Fruit fly (Drosophila melanogaster) whole organism: ENCODE measurements around the gene CG43093.

ENCODE experiments used
- CG8478 ChIP-seq: fragments of >200 bp; optimal IDR thresholded peaks from 2 replicates; lab custom pipeline; 2018; ENCODE audit warnings: inconsistent platforms
- Dll ChIP-seq: fragments of >200 bp; optimal IDR thresholded peaks from 2 replicates; lab custom pipeline; 2017
- EcR ChIP-seq, 2 experiments: fragments of >200 bp; optimal IDR thresholded peaks; 2 replicates each; lab custom pipeline; 2017; ENCODE audit warnings: missing biosample characterization in 2 of 2, missing genetic modification characterization in 2 of 2, missing genetic modification reagents in 2 of 2
- pan ChIP-seq: fragments of >200 bp; optimal IDR thresholded peaks from 2 replicates; lab custom pipeline; 2017
- psq ChIP-seq: fragments of >200 bp; optimal IDR thresholded peaks from 2 replicates; lab custom pipeline; 2017
- usp ChIP-seq: fragments of >200 bp; optimal IDR thresholded peaks from 2 replicates; lab custom pipeline; 2017; ENCODE audit warnings: missing biosample characterization, missing genetic modification characterization, mixed read lengths

CG43093 gene

DNA sequence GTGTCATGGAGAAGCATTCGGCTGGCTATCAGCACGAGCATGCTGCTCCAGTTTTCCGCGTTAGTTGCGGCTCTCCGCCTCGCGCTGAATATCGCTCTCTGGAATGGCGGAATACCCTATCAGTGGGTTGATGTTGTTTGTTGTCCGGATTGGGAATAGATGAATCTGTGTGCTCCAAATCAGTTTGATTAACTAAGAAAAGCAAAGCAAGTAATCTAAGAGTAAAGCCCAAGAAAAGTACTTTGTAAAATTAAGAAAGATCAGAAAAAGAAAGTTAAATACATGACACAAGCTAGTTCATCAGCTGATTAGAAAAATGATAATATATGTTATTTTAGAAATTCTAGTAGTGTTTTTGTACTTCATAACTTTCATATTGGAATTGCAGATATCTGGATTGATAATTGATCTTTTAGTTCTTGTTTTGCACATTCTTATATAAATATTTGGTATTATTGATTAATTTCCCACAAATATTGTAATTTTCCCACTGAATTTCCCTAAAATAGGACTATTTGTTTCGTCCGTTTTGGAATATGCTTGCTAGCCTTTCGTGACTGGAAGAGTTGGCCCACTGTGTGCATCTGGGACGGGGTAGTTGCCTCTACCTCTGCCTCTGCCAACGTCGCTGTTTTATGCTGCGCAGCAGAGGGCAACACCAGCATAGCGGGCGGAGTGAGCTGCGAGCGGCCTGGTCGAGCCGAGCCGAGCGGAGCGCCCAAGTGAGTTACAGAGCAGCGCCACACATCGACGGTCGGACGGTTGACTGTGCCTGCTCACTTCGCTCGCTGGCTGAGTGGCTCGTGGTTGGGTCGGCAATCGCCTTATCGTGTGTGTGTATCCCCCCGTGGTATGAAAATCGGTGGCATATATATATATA is 16.0 kb downstream of the CG43093 start:
- TF ChIP-seq Dll (peak; percentile 61), CG8478 (lab: Kevin White, UChicago) (no peak), psq (lab: Kevin White, UChicago) (no peak)

DNA sequence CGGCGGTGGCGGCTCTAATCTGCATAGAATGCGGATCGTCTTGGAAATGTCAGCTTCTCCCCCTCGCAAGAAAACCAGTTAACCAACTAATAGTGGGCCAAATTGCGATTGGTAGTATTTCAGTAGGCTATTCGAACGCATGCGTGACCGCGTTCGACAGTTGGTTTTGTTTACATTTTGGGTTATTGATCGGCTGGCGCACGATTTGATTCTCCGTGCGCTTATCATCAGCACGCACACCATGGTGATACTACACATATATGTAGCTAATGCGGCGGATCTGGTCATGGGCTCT is 16.6 kb downstream of the CG43093 start:
- TF ChIP-seq Dll (no peak), psq (lab: Kevin White, UChicago) (no peak), EcR (GFP tag; optimal IDR thresholded peaks at IDR 0.05; lab: Kevin White, UChicago) (no peak), CG8478 (lab: Kevin White, UChicago) (no peak), pan (lab: Kevin White, UChicago) (no peak), usp (GFP tag; lab: Kevin White, UChicago) (no peak)

DNA sequence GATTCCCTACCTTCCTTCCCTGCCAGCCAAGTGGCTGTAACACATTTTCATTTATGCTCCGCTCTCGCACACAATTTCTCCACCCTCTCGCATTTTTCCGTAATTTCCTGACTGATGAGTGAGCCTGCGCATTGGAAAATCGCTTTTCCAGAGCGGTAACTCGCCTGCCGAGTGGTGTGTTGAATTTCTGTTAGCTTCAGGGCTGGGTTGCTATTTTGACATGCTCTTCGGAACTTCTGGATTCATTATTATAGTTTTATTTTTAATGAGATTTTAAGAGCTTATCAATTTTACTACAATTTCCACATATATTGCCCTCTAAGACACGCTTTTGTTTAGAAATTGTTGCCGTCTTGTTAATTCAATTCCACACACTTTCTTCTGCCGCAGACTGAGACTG is 17.2 kb downstream of the CG43093 start:
- TF ChIP-seq pan (lab: Kevin White, UChicago) (no peak), usp (GFP tag; lab: Kevin White, UChicago) (no peak), Dll (no peak), psq (lab: Kevin White, UChicago) (no peak), CG8478 (lab: Kevin White, UChicago) (no peak), EcR (GFP tag; optimal IDR thresholded peaks at IDR 0.05; lab: Kevin White, UChicago) (no peak)

DNA sequence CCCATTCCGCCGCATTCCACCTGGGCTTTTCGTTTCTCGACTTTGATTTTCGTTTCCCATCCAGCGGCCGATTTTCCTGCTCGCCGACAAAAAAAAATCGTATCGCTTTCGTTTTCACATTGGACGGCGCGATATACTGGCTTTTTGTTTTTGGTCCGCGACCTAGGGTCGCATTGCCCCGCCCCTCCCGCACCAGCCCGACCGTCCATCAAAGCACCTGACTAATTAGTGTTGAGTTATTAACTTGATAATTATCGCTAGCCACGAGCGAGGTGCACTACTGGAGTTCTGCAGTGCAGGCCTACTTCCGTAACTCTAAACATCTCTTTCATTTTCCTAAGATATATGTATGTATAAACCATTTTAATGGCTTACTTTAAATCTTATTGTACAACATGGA is 18.4 kb downstream of the CG43093 start:
- no peak for TF ChIP-seq usp (GFP tag; lab: Kevin White, UChicago)
- TF ChIP-seq Dll = no peak
- TF ChIP-seq CG8478 (lab: Kevin White, UChicago) = no peak
- TF ChIP-seq pan (lab: Kevin White, UChicago) = no peak
- no peak for TF ChIP-seq psq (lab: Kevin White, UChicago)

DNA sequence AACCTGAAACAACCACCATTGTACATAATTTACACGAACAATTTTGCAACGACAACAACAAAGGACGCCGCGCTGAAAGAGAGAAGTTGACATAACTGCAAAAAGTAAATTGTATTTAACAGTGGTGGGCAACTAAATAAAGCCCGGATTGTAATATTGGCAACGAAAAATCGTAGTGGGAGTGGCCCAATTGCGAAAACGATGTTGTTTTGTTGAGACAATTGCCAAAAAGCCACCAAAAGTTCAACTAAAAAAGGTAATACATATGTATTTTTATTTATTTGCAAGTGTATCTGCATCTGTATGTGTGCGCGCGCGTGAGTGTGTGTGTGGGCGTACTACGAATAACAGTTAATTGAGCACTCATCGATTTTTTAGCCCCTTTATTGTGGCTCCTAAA is 19.0 kb downstream of the CG43093 start:
- no peak for TF ChIP-seq CG8478 (lab: Kevin White, UChicago)
- TF ChIP-seq pan (lab: Kevin White, UChicago) = no peak
- TF ChIP-seq usp (GFP tag; lab: Kevin White, UChicago) = no peak
- TF ChIP-seq psq (lab: Kevin White, UChicago) = no peak
- TF ChIP-seq Dll = no peak
- no peak for TF ChIP-seq EcR (GFP tag; optimal IDR thresholded peaks at IDR 0.05; lab: Kevin White, UChicago)

DNA sequence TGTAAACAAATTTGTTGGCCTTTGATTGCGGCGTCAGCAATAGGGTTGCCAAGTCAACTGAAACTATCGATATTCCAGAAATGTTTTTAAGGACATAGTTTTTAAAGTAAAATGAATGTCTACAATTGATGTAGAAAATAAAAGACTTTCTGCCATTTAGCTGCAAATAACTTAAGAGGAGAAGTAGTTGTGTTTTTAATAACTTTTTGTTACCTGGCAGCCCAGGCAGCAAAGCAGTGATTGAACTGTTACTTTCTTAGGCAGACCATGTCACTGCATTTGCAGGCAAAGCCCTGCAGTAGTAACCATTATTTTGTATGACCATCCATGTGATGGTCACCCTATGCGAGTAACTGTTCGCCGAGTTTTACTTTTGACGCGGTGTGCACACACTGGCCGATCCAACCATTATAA is 19.6 kb downstream of the CG43093 start, which contains the start of the genes rumi, CG7029 and Usp12-46:
Gene rumi (minus strand): TSS at position 64 of the 414 bp plus-strand sequence.
Gene CG7029 (plus strand): TSS at position 368 of the 414 bp plus-strand sequence.
Gene Usp12-46 (plus strand): TSS at position 368 of the 414 bp plus-strand sequence.
- TF ChIP-seq psq (lab: Kevin White, UChicago) (no peak), usp (GFP tag; lab: Kevin White, UChicago) (no peak), pan (lab: Kevin White, UChicago) (no peak), Dll (no peak), EcR (GFP tag; optimal IDR thresholded peaks at IDR 0.05; lab: Kevin White, UChicago) (no peak), CG8478 (lab: Kevin White, UChicago) (no peak)

DNA sequence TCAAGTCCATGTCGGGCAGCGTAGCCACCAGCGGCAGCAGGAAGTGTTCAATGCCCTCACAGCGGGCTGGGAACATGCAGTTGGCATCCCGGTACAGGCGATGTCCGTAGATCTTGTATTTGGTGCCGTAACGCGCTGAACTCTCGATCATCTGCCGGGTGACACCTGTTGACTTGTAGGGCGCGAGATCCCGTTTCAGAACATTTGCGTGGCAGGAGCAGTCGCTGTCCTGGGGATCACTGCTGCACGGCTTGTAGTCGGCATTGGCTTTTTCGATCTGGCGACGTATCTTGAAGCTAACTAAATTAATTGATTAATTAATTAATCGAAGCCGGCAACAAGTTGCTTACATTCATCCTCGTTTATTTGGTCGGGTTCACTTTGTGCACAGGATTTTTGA is 20.1 kb downstream of the CG43093 start:
- TF ChIP-seq psq (lab: Kevin White, UChicago) = no peak
- TF ChIP-seq CG8478 (lab: Kevin White, UChicago) = no peak
- no peak for TF ChIP-seq Dll
- no peak for TF ChIP-seq pan (lab: Kevin White, UChicago)
- no peak for TF ChIP-seq usp (GFP tag; lab: Kevin White, UChicago)
- TF ChIP-seq EcR (GFP tag; optimal IDR thresholded peaks at IDR 0.05; lab: Kevin White, UChicago) = no peak

DNA sequence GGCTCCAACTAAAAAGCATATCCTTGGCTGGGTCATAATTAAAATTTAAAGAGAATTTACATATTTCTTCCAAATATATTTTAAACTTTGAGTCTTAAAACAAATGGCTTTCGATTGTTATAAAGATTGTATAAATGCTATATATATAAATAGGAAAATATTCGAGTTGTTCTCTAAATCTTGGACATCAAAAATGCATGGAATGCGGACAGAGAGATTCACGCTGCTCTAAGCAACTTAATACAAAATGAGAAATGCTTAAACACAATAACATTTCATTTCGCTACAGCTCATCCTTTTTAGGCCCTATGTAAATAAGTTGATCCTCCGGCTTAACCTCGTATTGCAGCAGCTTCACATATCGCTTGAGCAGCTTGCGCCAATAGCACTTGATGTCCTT is 21.2 kb downstream of the CG43093 start, which contains the start of gene CG31139:
Gene CG31139 (minus strand): TSS at position 101 of the 400 bp plus-strand sequence.
- TF ChIP-seq CG8478 (lab: Kevin White, UChicago) (no peak), Dll (no peak), psq (lab: Kevin White, UChicago) (no peak), EcR (GFP tag; optimal IDR thresholded peaks at IDR 0.05; lab: Kevin White, UChicago) (no peak), pan (lab: Kevin White, UChicago) (no peak), usp (GFP tag; lab: Kevin White, UChicago) (no peak)

DNA sequence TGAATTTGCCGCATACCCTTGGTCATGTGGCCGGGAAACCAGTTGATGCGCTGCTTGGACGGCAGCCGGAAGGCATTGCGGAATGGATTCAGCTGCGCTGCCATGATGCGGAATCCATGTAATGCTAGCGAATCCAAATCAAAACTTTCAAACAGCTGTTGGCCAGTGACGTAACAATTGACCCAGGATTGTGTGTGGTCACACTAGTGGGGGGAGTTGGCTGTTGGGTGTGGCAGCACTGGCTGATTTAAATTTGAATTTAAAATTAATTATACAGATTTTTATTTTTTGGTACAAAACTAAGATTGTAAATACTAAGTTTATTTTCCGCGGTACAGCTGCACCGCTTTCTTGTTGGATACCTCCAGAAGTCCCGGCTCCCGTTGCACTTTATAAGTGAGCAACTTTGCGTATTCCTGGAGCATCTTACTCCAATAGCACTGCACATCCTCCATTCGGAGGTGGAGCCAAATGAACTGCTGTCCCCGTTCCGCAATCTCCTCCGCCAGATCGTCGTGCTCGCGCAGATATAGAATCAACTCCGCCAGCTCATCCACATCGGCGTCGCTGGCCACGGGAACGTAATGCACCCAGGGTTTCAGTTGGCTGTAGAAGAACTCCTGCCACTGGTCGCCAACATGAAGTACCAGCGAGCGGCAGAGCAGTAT is 22.6 kb downstream of the CG43093 start, which contains the start of gene CG17141:
Gene CG17141 (minus strand): TSS at position 177 of the 668 bp plus-strand sequence.
- TF ChIP-seq psq (lab: Kevin White, UChicago) = no peak
- TF ChIP-seq CG8478 (lab: Kevin White, UChicago) = no peak
- no peak for TF ChIP-seq EcR (GFP tag; optimal IDR thresholded peaks at IDR 0.05; lab: Kevin White, UChicago)
- no peak for TF ChIP-seq usp (GFP tag; lab: Kevin White, UChicago)
- TF ChIP-seq Dll = no peak
- no peak for TF ChIP-seq pan (lab: Kevin White, UChicago)

DNA sequence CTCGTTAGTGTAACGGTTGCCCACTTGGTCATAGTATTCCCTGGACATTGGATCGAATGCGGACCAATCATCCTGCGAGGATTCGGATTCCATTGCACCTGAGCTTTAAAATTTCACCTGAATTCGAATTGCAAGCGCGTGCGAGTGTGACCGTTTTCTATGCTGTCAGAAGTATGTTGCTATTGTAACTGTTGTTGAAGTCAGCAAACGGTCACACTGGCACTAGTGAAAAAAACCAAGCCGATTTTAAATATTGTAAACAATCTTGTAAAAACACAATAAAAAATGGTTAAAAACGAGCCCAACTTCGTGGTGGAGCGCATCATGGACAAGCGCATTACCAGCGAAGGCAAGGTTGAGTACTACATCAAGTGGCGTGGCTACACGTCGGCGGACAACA is 24.7 kb downstream of the CG43093 start, which contains the start of the genes vret and HP1c:
Gene vret (minus strand): TSS at position 150 of the 400 bp plus-strand sequence.
Gene HP1c (plus strand): TSS at position 189 of the 400 bp plus-strand sequence.
- no peak for TF ChIP-seq EcR (GFP tag; optimal IDR thresholded peaks at IDR 0.05; lab: Kevin White, UChicago)
- TF ChIP-seq psq (lab: Kevin White, UChicago) = no peak
- TF ChIP-seq CG8478 (lab: Kevin White, UChicago) = no peak
- TF ChIP-seq Dll = no peak

DNA sequence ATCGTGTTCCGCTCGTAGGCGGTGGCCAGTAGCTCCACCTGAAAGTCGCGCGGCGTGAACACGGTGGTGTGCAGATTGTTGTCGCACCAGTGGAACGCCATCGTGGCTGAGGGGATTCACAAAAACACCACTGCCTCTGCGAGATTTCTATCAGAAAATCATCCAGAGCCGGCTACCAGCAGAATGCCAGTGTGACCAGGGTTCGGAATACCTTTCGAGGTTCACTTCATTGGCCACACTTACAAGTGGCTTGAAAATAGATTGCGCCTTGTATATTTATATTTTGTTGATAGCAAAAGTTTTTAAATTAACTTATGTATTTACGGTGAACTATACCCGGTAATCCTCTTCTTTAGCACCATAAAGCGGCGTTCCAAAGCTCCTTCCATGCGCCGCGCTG is 29.2 kb downstream of the CG43093 start, which contains the start of the genes Dcr-1 and CG6985:
Gene Dcr-1 (minus strand): TSS at position 162 of the 400 bp plus-strand sequence.
Gene CG6985 (plus strand): TSS at position 221 of the 400 bp plus-strand sequence.
- no peak for TF ChIP-seq pan (lab: Kevin White, UChicago)
- TF ChIP-seq EcR (GFP tag; optimal IDR thresholded peaks at IDR 0.05; lab: Kevin White, UChicago) = no peak
- TF ChIP-seq usp (GFP tag; lab: Kevin White, UChicago) = no peak
- no peak for TF ChIP-seq psq (lab: Kevin White, UChicago)
- no peak for TF ChIP-seq Dll
- TF ChIP-seq CG8478 (lab: Kevin White, UChicago) = no peak
